Worm (Caenorhabditis elegans): Measurements from ENCODE around the gene C30A5.16.

- TF ChIP-seq zag-1 (tag; optimal IDR thresholded peaks at IDR 0.05) (no peak), R02D3.7 (tag; optimal IDR thresholded peaks at IDR 0.05) (no peak), ceh-28 (tag; optimal IDR thresholded peaks at IDR 0.05) (no peak), pha-4 (GFP tag; IDR thresholded peaks at IDR 0.05) (no peak; the same call in 1 of the 2 replicates), pha-4 (tag; optimal IDR thresholded peaks at IDR 0.05) (no peak), dpl-1 (GFP tag; optimal IDR thresholded peaks at IDR 0.05) (peak; percentile 16), skn-1 (tag; optimal IDR thresholded peaks at IDR 0.05) (no peak), zfp-3 (GFP tag; conservative IDR thresholded peaks at IDR 0.05) (0 out of 2 replicates have a peak, but pooled peaks have one; percentile 11), lin-38 (GFP tag; IDR thresholded peaks at IDR 0.05) (peak; percentile 59), unc-62 (GFP tag; optimal IDR thresholded peaks at IDR 0.05 in 1 of 2) (peak in 1 of 2 experiments; percentile 99), unc-62 (tag; optimal IDR thresholded peaks at IDR 0.05) (no peak), nhr-237 (tag; optimal IDR thresholded peaks at IDR 0.05) (no peak), attf-4 (tag; optimal IDR thresholded peaks at IDR 0.05) (no peak), mxl-3 (GFP tag; optimal IDR thresholded peaks at IDR 0.05) (peak; percentile 86), arid-1 (GFP tag; conservative IDR thresholded peaks at IDR 0.05) (peak; percentile 64), aly-2 (tag; optimal IDR thresholded peaks at IDR 0.05) (peak; percentile 28)
Observed at ce11 chrIII:8227511-8227910, 9.5 kb downstream of the C30A5.16 start, which contains the start of gene fbxl-1.
